Worm (Caenorhabditis elegans) whole organism, early embryonic: ENCODE data around the gene fbxa-86.

Experiments used
- aly-1 ChIP-seq: sonication (generic microtip); optimal IDR thresholded peaks from 2 replicates; lab custom pipeline; 2016; ENCODE audit warnings: missing genetic modification characterization, missing compliant biosample characterization
- ama-1 ChIP-seq: fragments of 150-350 bp; optimal IDR thresholded peaks from 2 replicates; lab custom pipeline; 2014
- ceh-13 ChIP-seq: fragments of 200-800 bp; sonication (Bioruptor generic); optimal IDR thresholded peaks from 2 replicates; lab custom pipeline; 2018; ENCODE audit warnings: mild to moderate bottlenecking, missing genetic modification characterization, missing compliant biosample characterization
- ceh-36 ChIP-seq: sonication (generic microtip); optimal IDR thresholded peaks from 2 replicates; lab custom pipeline; 2016; ENCODE audit warnings: missing genetic modification characterization, inconsistent platforms, missing compliant biosample characterization
- ets-7 ChIP-seq: sonication (generic microtip); optimal IDR thresholded peaks from 2 replicates; lab custom pipeline; 2016; ENCODE audit warnings: missing genotype, missing genetic modification characterization, missing compliant biosample characterization
- flt-1 ChIP-seq: fragments of 200-800 bp; sonication (Bioruptor generic); IDR thresholded peaks from 2 replicates; pipeline ENCODE4 v1.3.6; 2022; ENCODE audit warnings: missing genetic modification characterization, missing compliant biosample characterization
- hmbx-1 ChIP-seq: sonication (generic microtip); optimal IDR thresholded peaks from 2 replicates; lab custom pipeline; 2016; ENCODE audit warnings: mild to moderate bottlenecking, missing genetic modification characterization, missing compliant biosample characterization
- hmg-4 ChIP-seq: fragments of 200-800 bp; sonication (Bioruptor generic); optimal IDR thresholded peaks from 2 replicates; lab custom pipeline; 2018; ENCODE audit warnings: mild to moderate bottlenecking, missing genetic modification characterization, missing compliant biosample characterization
- hnd-1 ChIP-seq: sonication (generic microtip); optimal IDR thresholded peaks from 2 replicates; lab custom pipeline; 2016; ENCODE audit warnings: missing genetic modification characterization, missing compliant biosample characterization
- pes-1 ChIP-seq: fragments of 200-800 bp; sonication (Bioruptor generic); IDR thresholded peaks from 2 replicates; pipeline ENCODE4 v1.3.6; 2022; ENCODE audit warnings: missing genetic modification reagents, missing genetic modification characterization, missing compliant biosample characterization
- sea-1 ChIP-seq: fragments of 200-800 bp; sonication (Bioruptor generic); conservative IDR thresholded peaks from 2 replicates; pipeline ENCODE4 v1.3.6; 2022; ENCODE audit warnings: missing genetic modification characterization, missing compliant biosample characterization
- tbx-11 ChIP-seq: fragments of 200-800 bp; sonication (Bioruptor generic); IDR thresholded peaks from 2 replicates; pipeline ENCODE4 v1.3.6; 2022; ENCODE audit warnings: missing genetic modification characterization, missing compliant biosample characterization
- tbx-37 ChIP-seq: fragments of 200-800 bp; sonication (Bioruptor generic); conservative IDR thresholded peaks from 2 replicates; pipeline ENCODE4 v1.3.6; 2022; ENCODE audit warnings: missing genetic modification reagents, missing genetic modification characterization, missing compliant biosample characterization
- tra-4 ChIP-seq: sonication (generic microtip); optimal IDR thresholded peaks from 2 replicates; lab custom pipeline; 2017; ENCODE audit warnings: missing genetic modification characterization, missing compliant biosample characterization

ce11 chrIV:4913090-4913489, 24.7 kb downstream of the fbxa-86 start, which contains the start of gene str-156:
- TF ChIP-seq flt-1 (GFP tag; lab: Robert Waterston, UW) (no peak), pes-1 (no peak), aly-1 (tag; lab: Kevin White, UChicago) (no peak), tbx-11 (GFP tag; lab: Robert Waterston, UW) (no peak), ama-1 (no peak), ceh-13 (GFP tag; lab: Kevin White, UChicago) (no peak), hmg-4 (GFP tag; lab: Kevin White, UChicago) (no peak), tbx-37 (GFP tag; lab: Robert Waterston, UW) (no peak), ets-7 (tag; lab: Kevin White, UChicago) (no peak), ceh-36 (tag; lab: Kevin White, UChicago) (no peak), tra-4 (no peak), sea-1 (no peak), hnd-1 (tag; lab: Kevin White, UChicago) (no peak), hmbx-1 (tag; lab: Kevin White, UChicago) (no peak)
